Fruit fly (Drosophila melanogaster) whole organism, prepupa: Measurements from ENCODE around the gene janA.

Experiments used
- Blimp-1 ChIP-seq: fragments of 200-800 bp; sonication (Bioruptor generic); optimal IDR thresholded peaks from 3 replicates; lab custom pipeline; 2017; ENCODE audit warnings: missing biosample characterization, missing genetic modification characterization, mild to moderate bottlenecking, moderate library complexity, missing genetic modification reagents
- CG10631 ChIP-seq: fragments of 200-800 bp; sonication (Bioruptor generic); optimal IDR thresholded peaks from 2 replicates; lab custom pipeline; 2016; ENCODE audit warnings: missing biosample characterization, missing genetic modification characterization
- CG10669 ChIP-seq: fragments of 200-800 bp; sonication (Bioruptor generic); optimal IDR thresholded peaks from 3 replicates; lab custom pipeline; 2018; ENCODE audit warnings: missing biosample characterization, mild to moderate bottlenecking, missing genetic modification characterization, moderate library complexity
- CG15336 ChIP-seq: fragments of 200-800 bp; sonication (Bioruptor generic); IDR thresholded peaks from 2 replicates; pipeline ENCODE4 v1.3.6; 2022; ENCODE audit warnings: missing biosample characterization, missing genetic modification characterization
- CG1621 ChIP-seq: fragments of 200-800 bp; sonication (Bioruptor generic); optimal IDR thresholded peaks from 3 replicates; lab custom pipeline; 2018; ENCODE audit warnings: missing biosample characterization, mild to moderate bottlenecking, missing genetic modification characterization
- CG16779 ChIP-seq: fragments of 200-800 bp; sonication (Bioruptor generic); optimal IDR thresholded peaks from 3 replicates; lab custom pipeline; 2017; ENCODE audit warnings: missing biosample characterization, mild to moderate bottlenecking, missing genetic modification characterization
- CG3032 ChIP-seq: fragments of 200-800 bp; optimal IDR thresholded peaks from 2 replicates; lab custom pipeline; 2019; ENCODE audit warnings: missing biosample characterization, mild to moderate bottlenecking, missing genetic modification characterization, moderate library complexity
- CG31627 ChIP-seq: fragments of 200-800 bp; sonication (Bioruptor generic); optimal IDR thresholded peaks from 3 replicates; lab custom pipeline; 2016; ENCODE audit warnings: missing biosample characterization, missing genetic modification characterization
- CG32006 ChIP-seq: fragments of 200-800 bp; sonication (Bioruptor generic); optimal IDR thresholded peaks from 3 replicates; lab custom pipeline; 2017; ENCODE audit warnings: missing biosample characterization, mild to moderate bottlenecking, missing genetic modification characterization
- CG34406 ChIP-seq: fragments of 200-800 bp; sonication (Bioruptor generic); optimal IDR thresholded peaks from 3 replicates; lab custom pipeline; 2016; ENCODE audit warnings: missing biosample characterization, missing genetic modification characterization
- CG3919 ChIP-seq: fragments of 200-800 bp; sonication (Bioruptor generic); optimal IDR thresholded peaks from 3 replicates; lab custom pipeline; 2016; ENCODE audit warnings: missing biosample characterization, missing genetic modification characterization
- CG4318 ChIP-seq: fragments of 200-800 bp; sonication (Bioruptor generic); optimal IDR thresholded peaks from 3 replicates; lab custom pipeline; 2017; ENCODE audit warnings: missing biosample characterization, mild to moderate bottlenecking, missing genetic modification characterization
- CG6276 ChIP-seq: fragments of 200-800 bp; sonication (Bioruptor generic); optimal IDR thresholded peaks from 2 replicates; lab custom pipeline; 2017; ENCODE audit warnings: missing biosample characterization, mild to moderate bottlenecking, missing genetic modification characterization
- CG6792 ChIP-seq: fragments of 200-800 bp; sonication (Bioruptor generic); optimal IDR thresholded peaks from 3 replicates; lab custom pipeline; 2016; ENCODE audit warnings: missing biosample characterization, missing genetic modification characterization
- CG6808 ChIP-seq: fragments of 200-800 bp; sonication (Bioruptor generic); optimal IDR thresholded peaks from 3 replicates; lab custom pipeline; 2017; ENCODE audit warnings: missing biosample characterization, missing genetic modification characterization, mild to moderate bottlenecking, moderate library complexity, missing genetic modification reagents
- CG6854 ChIP-seq: fragments of 200-800 bp; sonication (Bioruptor generic); optimal IDR thresholded peaks from 2 replicates; lab custom pipeline; 2017; ENCODE audit warnings: missing biosample characterization, mild to moderate bottlenecking, missing genetic modification characterization
- CG7368 ChIP-seq: fragments of 200-800 bp; sonication (Bioruptor generic); optimal IDR thresholded peaks from 3 replicates; lab custom pipeline; 2016; ENCODE audit warnings: missing biosample characterization, missing genetic modification characterization
- CG8119 ChIP-seq: fragments of 200-800 bp; sonication (Bioruptor generic); IDR thresholded peaks from 3 replicates; pipeline ENCODE4 v1.3.6; 2022; ENCODE audit warnings: missing biosample characterization, missing genetic modification characterization
- CG8319 ChIP-seq: fragments of 200-800 bp; sonication (Bioruptor generic); optimal IDR thresholded peaks from 3 replicates; lab custom pipeline; 2016; ENCODE audit warnings: missing biosample characterization, missing genetic modification characterization
- CG9139 ChIP-seq: fragments of 200-800 bp; sonication (Bioruptor generic); optimal IDR thresholded peaks from 3 replicates; lab custom pipeline; 2017; ENCODE audit warnings: missing biosample characterization, mild to moderate bottlenecking, missing genetic modification characterization
- Eip78C ChIP-seq: fragments of 200-800 bp; sonication (Bioruptor generic); peaks from one replicate; lab custom pipeline; 2016; ENCODE audit warnings: missing biosample characterization, missing genetic modification characterization
- Eip93F ChIP-seq: fragments of 200-800 bp; sonication (Bioruptor generic); optimal IDR thresholded peaks from 2 replicates; lab custom pipeline; 2016; ENCODE audit warnings: missing biosample characterization, mild to moderate bottlenecking, missing genetic modification characterization
- Ets21C ChIP-seq: fragments of 200-800 bp; sonication (Bioruptor generic); optimal IDR thresholded peaks from 3 replicates; lab custom pipeline; 2016; ENCODE audit warnings: missing biosample characterization, missing genetic modification characterization
- Ets96B ChIP-seq: fragments of 200-800 bp; optimal IDR thresholded peaks from 2 replicates; lab custom pipeline; 2019; ENCODE audit warnings: missing biosample characterization, mild to moderate bottlenecking, missing genetic modification characterization, moderate library complexity
- Hr38 ChIP-seq: sonication (Bioruptor generic); optimal IDR thresholded peaks from 2 replicates; lab custom pipeline; 2016; ENCODE audit warnings: missing biosample characterization, missing genetic modification characterization
- Hr39 ChIP-seq: fragments of 200-800 bp; sonication (Bioruptor generic); optimal IDR thresholded peaks from 2 replicates; lab custom pipeline; 2016; ENCODE audit warnings: missing biosample characterization, missing genetic modification characterization
- Hr4 ChIP-seq: fragments of 200-800 bp; sonication (Bioruptor generic); optimal IDR thresholded peaks from 3 replicates; lab custom pipeline; 2016; ENCODE audit warnings: missing biosample characterization, missing genetic modification characterization
- Lpt ChIP-seq: fragments of 200-800 bp; sonication (Bioruptor generic); optimal IDR thresholded peaks from 3 replicates; lab custom pipeline; 2016; ENCODE audit warnings: missing biosample characterization, missing genetic modification characterization
- Met ChIP-seq: fragments of 200-800 bp; sonication (Bioruptor generic); optimal IDR thresholded peaks from 3 replicates; lab custom pipeline; 2016; ENCODE audit warnings: missing biosample characterization, missing genetic modification characterization
- Smox ChIP-seq: fragments of 200-800 bp; sonication (Bioruptor generic); optimal IDR thresholded peaks from 3 replicates; lab custom pipeline; 2016; ENCODE audit warnings: missing biosample characterization, missing genetic modification characterization
- Sox102F ChIP-seq: fragments of 200-800 bp; sonication (Bioruptor generic); optimal IDR thresholded peaks from 2 replicates; lab custom pipeline; 2016; ENCODE audit warnings: missing biosample characterization, mild to moderate bottlenecking, missing genetic modification characterization
- Sox15 ChIP-seq: fragments of 200-800 bp; sonication (Bioruptor generic); optimal IDR thresholded peaks from 3 replicates; lab custom pipeline; 2016; ENCODE audit warnings: missing biosample characterization, missing genetic modification characterization
- achi ChIP-seq: fragments of 200-800 bp; sonication (Bioruptor generic); optimal IDR thresholded peaks from 3 replicates; lab custom pipeline; 2016; ENCODE audit warnings: missing biosample characterization, missing genetic modification characterization
- acj6 ChIP-seq: fragments of 200-800 bp; sonication (Bioruptor generic); optimal IDR thresholded peaks from 3 replicates; lab custom pipeline; 2016; ENCODE audit warnings: missing biosample characterization, missing genetic modification characterization
- cyc ChIP-seq: fragments of 200-800 bp; sonication (Bioruptor generic); optimal IDR thresholded peaks from 3 replicates; lab custom pipeline; 2016; ENCODE audit warnings: missing biosample characterization, missing genetic modification characterization
- dac ChIP-seq: fragments of 200-800 bp; sonication (Bioruptor generic); optimal IDR thresholded peaks from 2 replicates; lab custom pipeline; 2017; ENCODE audit warnings: missing biosample characterization, mild to moderate bottlenecking, missing genetic modification characterization
- dsx ChIP-seq: fragments of 200-800 bp; optimal IDR thresholded peaks from 3 replicates; lab custom pipeline; 2019; ENCODE audit warnings: missing biosample characterization, mild to moderate bottlenecking, missing genetic modification characterization, moderate library complexity; ENCODE audit not compliant: poor library complexity, severe bottlenecking
- eg ChIP-seq: fragments of 200-800 bp; sonication (Bioruptor generic); IDR thresholded peaks from 3 replicates; pipeline ENCODE4 v1.3.6; 2022; ENCODE audit warnings: missing biosample characterization, missing genetic modification characterization
- esn ChIP-seq: fragments of 200-800 bp; sonication (Bioruptor generic); optimal IDR thresholded peaks from 2 replicates; lab custom pipeline; 2016; ENCODE audit warnings: missing biosample characterization, mild to moderate bottlenecking, missing genetic modification characterization, moderate library complexity
- pdm3 ChIP-seq: fragments of 200-800 bp; sonication (Bioruptor generic); optimal IDR thresholded peaks from 3 replicates; lab custom pipeline; 2016; ENCODE audit warnings: missing biosample characterization, missing genetic modification characterization
- salr ChIP-seq, 2 experiments: fragments of 200-800 bp; sonication (Bioruptor generic); optimal IDR thresholded peaks; 3 replicates each; lab custom pipeline; 2016 to 2018; ENCODE audit warnings: missing biosample characterization in 2 of 2, missing genetic modification characterization in 2 of 2, mild to moderate bottlenecking in 1 of 2
- ss ChIP-seq, 2 experiments: fragments of 200-800 bp; sonication (Bioruptor generic); optimal IDR thresholded peaks; 2 replicates in 1 of 2; 3 replicates in 1 of 2; lab custom pipeline; 2017 to 2018; ENCODE audit warnings: mild to moderate bottlenecking in 2 of 2, missing biosample characterization in 2 of 2, missing genetic modification characterization in 2 of 2, moderate library complexity in 1 of 2
- svp ChIP-seq: fragments of 200-800 bp; sonication (Bioruptor generic); peaks from one replicate; lab custom pipeline; 2016; ENCODE audit warnings: missing biosample characterization, missing genetic modification characterization
- topi ChIP-seq: fragments of 200-800 bp; sonication (Bioruptor generic); optimal IDR thresholded peaks from 3 replicates; lab custom pipeline; 2016; ENCODE audit warnings: missing biosample characterization, missing genetic modification characterization

janA gene

dm6 chr3R:30022452-30023028 lies 16.8 kb downstream of the janA start, which contains the start of the genes RpS28a and Axn:
TSS of gene RpS28a (minus strand) at chr3R:30022648.
TSS of gene Axn (plus strand) at chr3R:30022842.
- TF ChIP-seq Eip93F (GFP tag; lab: Kevin White, UChicago): no peak
- peak; percentile 100 for TF ChIP-seq CG8319 (GFP tag; lab: Kevin White, UChicago)
- no peak for TF ChIP-seq CG15336 (GFP tag; lab: Robert Waterston, UW)
- TF ChIP-seq Hr4: no peak
- no peak for TF ChIP-seq Ets21C
- TF ChIP-seq CG31627 (GFP tag; lab: Kevin White, UChicago): peak; percentile 6
- no peak for TF ChIP-seq CG6808 (GFP tag; lab: Kevin White, UChicago)
- TF ChIP-seq svp (GFP tag; lab: Kevin White, UChicago): peak; percentile 96
- peak; percentile 1 for TF ChIP-seq cyc
- TF ChIP-seq Hr39 (GFP tag; lab: Kevin White, UChicago): peak; percentile 9
- TF ChIP-seq, all 60 proteins: peak for 5

dm6 chr3R:30021559-30022451 lies 17.5 kb downstream of the janA start, which contains the start of gene Mgat2:
TSS of gene Mgat2 (minus strand) at chr3R:30022221.
- TF ChIP-seq topi (GFP tag; lab: Kevin White, UChicago) (peak; percentile 10), CG10669 (GFP tag; lab: Kevin White, UChicago) (peak; percentile 35), Lpt (GFP tag; lab: Kevin White, UChicago) (peak; percentile 68), esn (peak; percentile 54), Blimp-1 (peak; percentile 99), Smox (no peak), CG4318 (no peak), CG6854 (GFP tag; lab: Kevin White, UChicago) (peak; percentile 92), eg (GFP tag; lab: Robert Waterston, UW) (peak; percentile 62; the same call in 2 of the 3 replicates), dac (GFP tag; lab: Kevin White, UChicago) (no peak), svp (GFP tag; lab: Kevin White, UChicago) (no peak), CG7368 (no peak), CG10631 (no peak), CG34406 (peak; percentile 4), CG1621 (tag; lab: Kevin White, UChicago) (peak; percentile 42), ss (GFP tag; optimal IDR thresholded peaks at IDR 0.05; lab: Kevin White, UChicago) (no peak), CG16779 (tag; lab: Kevin White, UChicago) (peak; percentile 50), pdm3 (no peak), Eip78C (peak; percentile 80), CG8119 (GFP tag; lab: Robert Waterston, UW) (peak; percentile 63; the same call in 2 of the 3 replicates), Met (GFP tag; lab: Kevin White, UChicago) (no peak), CG32006 (no peak), CG15336 (GFP tag; lab: Robert Waterston, UW) (peak; percentile 74), CG6792 (GFP tag; lab: Kevin White, UChicago) (no peak), Hr4 (no peak), CG3919 (no peak), CG3032 (tag; lab: Kevin White, UChicago) (no peak)

DNA sequence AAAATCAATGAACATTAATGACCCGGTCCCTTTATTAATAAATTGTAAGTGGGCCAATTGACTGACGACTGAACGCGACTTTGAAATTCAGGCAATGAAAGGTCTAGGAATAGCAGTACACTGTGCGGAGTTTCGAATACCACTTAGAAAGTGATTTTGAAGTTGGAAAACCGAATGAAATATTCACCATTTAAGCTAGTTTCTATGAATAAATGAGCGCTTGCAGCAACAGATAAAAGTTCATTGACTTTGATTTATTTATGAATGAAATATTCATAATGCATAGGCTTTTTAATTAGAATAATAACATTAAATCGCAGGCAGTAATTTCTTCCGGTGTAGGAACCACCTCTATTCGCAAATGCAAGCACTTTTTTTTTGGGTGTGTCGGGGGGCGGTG lies 18.3 kb downstream of the janA start:
- peak; percentile 1 for TF ChIP-seq achi (GFP tag; lab: Kevin White, UChicago)
- peak; percentile 24 for TF ChIP-seq CG6792 (GFP tag; lab: Kevin White, UChicago)
- TF ChIP-seq cyc: peak; percentile 5
- TF ChIP-seq Eip78C: peak; percentile 69
- TF ChIP-seq CG7368: no peak
- no peak for TF ChIP-seq CG9139 (GFP tag; lab: Kevin White, UChicago)
- TF ChIP-seq acj6 (GFP tag; lab: Kevin White, UChicago): peak; percentile 9
- peak; percentile 31 for TF ChIP-seq CG3919
- TF ChIP-seq Sox102F (GFP tag; lab: Kevin White, UChicago): peak; percentile 24
- TF ChIP-seq CG6854 (GFP tag; lab: Kevin White, UChicago): no peak
- no peak for TF ChIP-seq Hr38 (GFP tag; lab: Kevin White, UChicago)
- no peak for TF ChIP-seq salr (GFP tag; optimal IDR thresholded peaks at IDR 0.05; lab: Kevin White, UChicago)
- TF ChIP-seq Sox15 (GFP tag; lab: Kevin White, UChicago): no peak
- peak; percentile 56 for TF ChIP-seq CG6276 (GFP tag; lab: Kevin White, UChicago)
- TF ChIP-seq Met (GFP tag; lab: Kevin White, UChicago): peak; percentile 31
- no peak for TF ChIP-seq Ets21C
- no peak for TF ChIP-seq Blimp-1
- TF ChIP-seq CG8319 (GFP tag; lab: Kevin White, UChicago): no peak
- TF ChIP-seq CG15336 (GFP tag; lab: Robert Waterston, UW): peak; percentile 72
- no peak for TF ChIP-seq Ets96B (tag; lab: Kevin White, UChicago)
- peak; percentile 52 for TF ChIP-seq svp (GFP tag; lab: Kevin White, UChicago)
- TF ChIP-seq Hr4: no peak
- TF ChIP-seq dsx (GFP tag; lab: Kevin White, UChicago): no peak
- peak; percentile 13 for TF ChIP-seq dac (GFP tag; lab: Kevin White, UChicago)
- no peak for TF ChIP-seq CG6808 (GFP tag; lab: Kevin White, UChicago)
